Fruit fly (Drosophila melanogaster): Measurements from ENCODE around the gene CG13135.
A peak's percentile ranks its signal among the peaks of the same experiment; 100 is the strongest.

CG13135 gene

DNA sequence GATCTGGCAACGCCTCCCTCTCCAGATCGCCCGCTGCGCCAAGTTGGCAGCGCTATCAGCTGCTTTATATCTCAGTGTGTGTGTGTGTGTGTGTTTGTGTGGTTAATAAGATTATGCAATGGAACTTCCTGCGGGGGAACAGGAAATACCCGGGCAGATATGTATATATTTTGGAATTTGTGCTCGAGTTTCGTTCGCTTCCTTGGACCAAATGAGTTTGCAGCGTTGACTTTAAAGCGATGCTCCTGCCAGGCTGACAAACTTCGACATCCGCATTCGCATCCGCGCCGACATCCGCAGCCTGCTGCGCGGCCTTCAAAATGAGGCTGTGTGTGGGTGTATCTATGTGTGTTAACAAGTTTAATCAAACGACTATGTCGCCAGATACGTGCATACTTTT, 20.8 kb upstream of the CG13135 start (continued):
- TF ChIP-seq ato (GFP tag; IDR thresholded peaks at IDR 0.05; ENCODE audit: partially characterized antibody): no peak
- no peak for TF ChIP-seq tna (GFP tag; IDR thresholded peaks at IDR 0.05; ENCODE audit: partially characterized antibody)
- TF ChIP-seq sob (GFP tag; IDR thresholded peaks at IDR 0.05): no peak
- TF ChIP-seq Max (GFP tag; optimal IDR thresholded peaks at IDR 0.05): peak; percentile 24
- TF ChIP-seq toy (GFP tag; IDR thresholded peaks at IDR 0.05): 0 out of 2 replicates have a peak, but pooled peaks have one; percentile 18
- no peak for TF ChIP-seq Hsf (GFP tag; optimal IDR thresholded peaks at IDR 0.05)
- TF ChIP-seq Sry-δ (GFP tag; optimal IDR thresholded peaks at IDR 0.05): no peak
- no peak for TF ChIP-seq sd (tag; optimal IDR thresholded peaks at IDR 0.05)
- TF ChIP-seq Sox102F (GFP tag; optimal IDR thresholded peaks at IDR 0.05): no peak
- TF ChIP-seq YL-1 (GFP tag; optimal IDR thresholded peaks at IDR 0.05): no peak
- TF ChIP-seq Tbp (GFP tag; optimal IDR thresholded peaks at IDR 0.05): no peak
- no peak for TF ChIP-seq otp (GFP tag; IDR thresholded peaks at IDR 0.05)

DNA sequence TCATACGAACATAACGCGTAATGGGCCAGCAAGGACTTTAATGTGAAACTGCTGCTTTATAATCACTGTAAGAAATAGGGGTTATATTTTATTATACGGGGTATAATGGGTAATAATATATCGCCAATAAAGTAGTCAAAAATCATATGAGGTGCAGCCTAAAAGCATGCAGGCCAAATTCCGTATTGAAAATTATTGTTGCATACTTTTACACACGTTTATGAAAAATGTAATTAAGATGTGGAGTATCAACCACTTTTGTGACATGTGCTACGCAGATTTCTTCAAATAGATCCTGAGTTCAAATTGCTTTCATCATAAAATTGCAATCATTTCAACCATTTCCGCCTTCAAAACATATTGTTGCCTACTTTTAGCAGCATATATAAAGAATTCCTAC, 8.2 kb upstream of the CG13135 start:
- TF ChIP-seq CG17612 (GFP tag; IDR thresholded peaks at IDR 0.05) (peak; percentile 74; the same call in 1 of the 2 replicates), zen (tag; optimal IDR thresholded peaks at IDR 0.05) (no peak), Usf (GFP tag; optimal IDR thresholded peaks at IDR 0.05) (no peak), usp (GFP tag; optimal IDR thresholded peaks at IDR 0.05) (no peak), trh (GFP tag; optimal IDR thresholded peaks at IDR 0.05) (no peak), tap (tag; optimal IDR thresholded peaks at IDR 0.05) (no peak), z (GFP tag; IDR thresholded peaks at IDR 0.05) (no peak), Xrp1 (GFP tag; IDR thresholded peaks at IDR 0.05) (no peak), CG17912 (GFP tag; optimal IDR thresholded peaks at IDR 0.05) (no peak), Side (GFP tag; optimal IDR thresholded peaks at IDR 0.05) (no peak), sc (optimal IDR thresholded peaks at IDR 0.05) (no peak), sc (GFP tag; optimal IDR thresholded peaks at IDR 0.05) (no peak), B-H2 (GFP tag; optimal IDR thresholded peaks at IDR 0.05) (no peak), CG12236 (GFP tag; optimal IDR thresholded peaks at IDR 0.05) (no peak), CG15479 (GFP tag; optimal IDR thresholded peaks at IDR 0.05) (no peak), CG8290 (GFP tag; optimal IDR thresholded peaks at IDR 0.05) (peak; percentile 79), CG8290 (tag; optimal IDR thresholded peaks at IDR 0.05) (peak in 1 of 2 experiments; percentile 90)

DNA sequence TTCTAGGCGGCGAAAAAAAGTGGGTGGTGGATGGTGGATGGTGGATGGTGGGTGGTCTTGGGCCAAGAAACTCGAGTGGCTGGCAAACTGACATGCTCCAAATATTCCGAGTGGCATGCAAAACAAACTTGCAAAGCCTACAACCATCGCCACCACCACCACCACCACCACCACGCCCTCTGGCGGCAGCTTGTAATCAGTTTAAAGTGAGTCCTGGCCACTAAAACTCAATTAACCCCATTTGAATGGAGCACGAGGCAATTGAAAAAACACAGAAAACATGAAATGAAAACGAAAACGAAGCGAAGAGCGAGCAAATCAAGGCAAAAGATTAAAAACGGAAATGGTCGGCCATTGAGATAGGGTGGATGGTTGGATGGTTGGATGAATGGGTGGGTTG, 1.4 kb upstream of the CG13135 start:
- no peak for TF ChIP-seq gro (GFP tag; optimal IDR thresholded peaks at IDR 0.05)
- TF ChIP-seq abd-A (tag; optimal IDR thresholded peaks at IDR 0.05): peak; percentile 25
- TF ChIP-seq Ets97D (GFP tag; optimal IDR thresholded peaks at IDR 0.05): no peak
- TF ChIP-seq grau (tag; optimal IDR thresholded peaks at IDR 0.05): no peak
- peak; percentile 70 for TF ChIP-seq CG8281 (tag; optimal IDR thresholded peaks at IDR 0.05)
- no peak for TF ChIP-seq CG10462 (GFP tag; optimal IDR thresholded peaks at IDR 0.05)
- TF ChIP-seq hb (GFP tag; IDR thresholded peaks at IDR 0.05; ENCODE audit: partially characterized antibody): no peak
- no peak for TF ChIP-seq wor (GFP tag; IDR thresholded peaks at IDR 0.05)
- TF ChIP-seq NK7.1 (GFP tag; optimal IDR thresholded peaks at IDR 0.05): no peak
- TF ChIP-seq CTCF (GFP tag; optimal IDR thresholded peaks at IDR 0.05): peak; percentile 82

DNA sequence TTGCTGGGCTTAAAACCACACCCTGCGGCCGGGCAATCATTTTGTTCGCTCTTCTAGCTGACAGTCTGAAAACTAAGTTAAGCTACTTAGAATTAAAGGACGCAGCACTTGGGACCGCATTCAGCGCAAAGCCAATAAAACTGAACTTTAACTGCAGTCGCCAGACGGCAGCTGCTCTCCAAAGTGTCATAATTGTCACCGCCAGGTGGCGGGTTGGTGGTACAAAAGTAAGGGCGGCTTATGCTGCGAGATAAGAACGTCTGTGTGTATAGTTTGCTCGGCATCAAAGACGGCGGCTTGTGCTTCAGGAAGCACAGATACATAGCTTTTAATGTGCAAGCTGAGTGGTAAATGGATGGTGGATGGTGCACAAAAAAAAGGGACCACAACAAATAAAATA, 13.8 kb downstream of the CG13135 start:
- TF ChIP-seq CG9215 (GFP tag; IDR thresholded peaks at IDR 0.05): no peak
- TF ChIP-seq CTCF (GFP tag; optimal IDR thresholded peaks at IDR 0.05): peak; percentile 73
- TF ChIP-seq CG12769 (tag; optimal IDR thresholded peaks at IDR 0.05): no peak
- TF ChIP-seq Gug (GFP tag; IDR thresholded peaks at IDR 0.05): no peak
- TF ChIP-seq NC2β (GFP tag; optimal IDR thresholded peaks at IDR 0.05): no peak
- peak; percentile 74 for TF ChIP-seq CG10979 (tag; optimal IDR thresholded peaks at IDR 0.05)
